Worm (Caenorhabditis elegans): ENCODE results near the gene dmsr-9.

The dmsr-9 gene

ce11 chrV:6778457-6778856 lies 21.0 kb downstream of the dmsr-9 start (continued):
- TF ChIP-seq daf-19 (GFP tag; conservative IDR thresholded peaks at IDR 0.05), result no peak
- no peak for TF ChIP-seq nhr-42 (GFP tag; IDR thresholded peaks at IDR 0.05)

- TF ChIP-seq tra-1 (GFP tag; IDR thresholded peaks at IDR 0.05) (no peak), unc-62 (GFP tag; optimal IDR thresholded peaks at IDR 0.05 in 1 of 2) (peak in 1 of 2 experiments; percentile 22), unc-62 (tag; optimal IDR thresholded peaks at IDR 0.05) (no peak)
These were observed 23.8 kb downstream of the dmsr-9 start, which contains the start of gene srh-28 for ce11 chrV:6775708-6776107. Gene srh-28 (minus strand): TSS chrV:6775808.

- TF ChIP-seq ceh-44 (GFP tag; IDR thresholded peaks at IDR 0.05) (no peak), nhr-48 (tag; optimal IDR thresholded peaks at IDR 0.05) (no peak), lin-39 (tag; optimal IDR thresholded peaks at IDR 0.05) (no peak), mxl-2 (GFP tag; conservative IDR thresholded peaks at IDR 0.05) (no peak), ceh-82 (tag; optimal IDR thresholded peaks at IDR 0.05) (no peak), zag-1 (tag; optimal IDR thresholded peaks at IDR 0.05) (no peak), T20F7.1 (GFP tag; optimal IDR thresholded peaks at IDR 0.05) (no peak), Y75B8A.6 (GFP tag; IDR thresholded peaks at IDR 0.05) (no peak)
These were observed 25.7 kb downstream of the dmsr-9 start, which contains the start of gene ZC404.16 for ce11 chrV:6773735-6774134. Gene ZC404.16 (minus strand): TSS chrV:6773835.

- TF ChIP-seq nhr-28 (tag; optimal IDR thresholded peaks at IDR 0.05) (no peak), aly-2 (tag; optimal IDR thresholded peaks at IDR 0.05) (no peak), egl-43 (GFP tag; IDR thresholded peaks at IDR 0.05) (no peak), ctbp-1 (GFP tag; IDR thresholded peaks at IDR 0.05) (no peak), mxl-2 (GFP tag; conservative IDR thresholded peaks at IDR 0.05) (no peak), unc-130 (GFP tag; optimal IDR thresholded peaks at IDR 0.05) (no peak), tra-1 (GFP tag; IDR thresholded peaks at IDR 0.05) (no peak), F10B5.3 (tag; optimal IDR thresholded peaks at IDR 0.05) (no peak), hmg-1.1 (GFP tag; IDR thresholded peaks at IDR 0.05) (no peak), F26F4.8 (GFP tag; conservative IDR thresholded peaks at IDR 0.05) (no peak), nhr-42 (GFP tag; IDR thresholded peaks at IDR 0.05) (no peak), madf-5 (GFP tag; IDR thresholded peaks at IDR 0.05) (no peak), mdl-1 (tag; optimal IDR thresholded peaks at IDR 0.05) (no peak), aha-1 (tag) (no peak), gei-8 (GFP tag; optimal IDR thresholded peaks at IDR 0.05) (no peak), nhr-48 (tag; optimal IDR thresholded peaks at IDR 0.05) (no peak)
These were observed 27.8 kb downstream of the dmsr-9 start, which contains the start of gene srh-30 for ce11 chrV:6771645-6772044. Gene srh-30 (minus strand): TSS chrV:6771745.

- TF ChIP-seq mxl-3 (GFP tag; optimal IDR thresholded peaks at IDR 0.05), result no peak
- no peak for TF ChIP-seq mes-2 (tag; optimal IDR thresholded peaks at IDR 0.05; ENCODE audit: poor library complexity, severe bottlenecking)
- TF ChIP-seq nhr-10 (tag; optimal IDR thresholded peaks at IDR 0.05), result no peak
- no peak for TF ChIP-seq ceh-28 (tag; optimal IDR thresholded peaks at IDR 0.05)
- TF ChIP-seq mdl-1 (tag; optimal IDR thresholded peaks at IDR 0.05), result no peak
- TF ChIP-seq hlh-30 (tag; optimal IDR thresholded peaks at IDR 0.05; ENCODE audit: insufficient read depth), result no peak
- TF ChIP-seq nhr-42 (GFP tag; IDR thresholded peaks at IDR 0.05), result no peak
- TF ChIP-seq lim-7 (GFP tag; IDR thresholded peaks at IDR 0.05), result no peak
- no peak for TF ChIP-seq lin-38 (GFP tag; IDR thresholded peaks at IDR 0.05)
- TF ChIP-seq zfp-2 (tag; optimal IDR thresholded peaks at IDR 0.05), result no peak
- TF ChIP-seq nhr-25 (tag; optimal IDR thresholded peaks at IDR 0.05; ENCODE audit: borderline replicate concordance, insufficient read depth), result no peak
- no peak for TF ChIP-seq hif-1 (tag; optimal IDR thresholded peaks at IDR 0.05)
These were observed 30.0 kb downstream of the dmsr-9 start for ce11 chrV:6769440-6769839.

All from whole organism, L4 larva.